Worm (Caenorhabditis elegans): Measurements from ENCODE around the gene Y38E10A.1.

ce11 chrII:12539395-12539794 is 31.0 kb downstream of the Y38E10A.1 start:
- TF ChIP-seq unc-62 (GFP tag; optimal IDR thresholded peaks at IDR 0.05) (no peak), blmp-1 (tag; optimal IDR thresholded peaks at IDR 0.05; ENCODE audit: insufficient read depth) (no peak), ztf-1 (GFP tag; conservative IDR thresholded peaks at IDR 0.05) (no peak), fos-1 (tag; optimal IDR thresholded peaks at IDR 0.05) (no peak), snpc-4 (tag; optimal IDR thresholded peaks at IDR 0.05) (no peak), mab-5 (tag; optimal IDR thresholded peaks at IDR 0.05) (no peak), ZK546.5 (tag; optimal IDR thresholded peaks at IDR 0.05) (no peak), peb-1 (tag; optimal IDR thresholded peaks at IDR 0.05) (no peak), ceh-82 (tag; optimal IDR thresholded peaks at IDR 0.05) (no peak), skn-1 (tag; optimal IDR thresholded peaks at IDR 0.05) (no peak), nhr-237 (tag; optimal IDR thresholded peaks at IDR 0.05) (no peak), nhr-11 (tag; optimal IDR thresholded peaks at IDR 0.05) (no peak), egl-27 (tag; optimal IDR thresholded peaks at IDR 0.05) (no peak), ama-1 (optimal IDR thresholded peaks at IDR 0.05) (no peak)

Data from whole organism, L2 larva.